Worm (Caenorhabditis elegans) whole organism, mixed stage, embryonic: Measurements from ENCODE around the gene pqn-31.

ENCODE experiments used
- M03D4.4 ChIP-seq: sonication (generic microtip); optimal IDR thresholded peaks from 2 replicates; lab custom pipeline; 2017; ENCODE audit warnings: mild to moderate bottlenecking, missing genetic modification characterization, missing compliant biosample characterization
- bed-3 ChIP-seq: fragments of 200-800 bp; sonication (Bioruptor generic); optimal IDR thresholded peaks from 3 replicates; lab custom pipeline; 2018; ENCODE audit warnings: mild to moderate bottlenecking, missing genetic modification characterization, moderate library complexity, missing compliant biosample characterization
- blmp-1 ChIP-seq: fragments of 150-350 bp; optimal IDR thresholded peaks from 2 replicates; lab custom pipeline; 2014; ENCODE audit warnings: missing biosample characterization, missing genetic modification characterization
- ceh-39 ChIP-seq: fragments of 150-350 bp; optimal IDR thresholded peaks from 2 replicates; lab custom pipeline; 2014; ENCODE audit warnings: missing biosample characterization, missing genetic modification characterization
- ceh-43 ChIP-seq: fragments of 200-800 bp; sonication (Bioruptor generic); optimal IDR thresholded peaks from 2 replicates; lab custom pipeline; 2018; ENCODE audit warnings: mild to moderate bottlenecking, missing genetic modification characterization, moderate library complexity, missing compliant biosample characterization
- ceh-83 ChIP-seq: fragments of 200-800 bp; sonication (Bioruptor generic); optimal IDR thresholded peaks from 2 replicates; lab custom pipeline; 2018; ENCODE audit warnings: mild to moderate bottlenecking, missing genetic modification characterization, missing compliant biosample characterization
- ces-1 ChIP-seq: fragments of 150-350 bp; optimal IDR thresholded peaks from 2 replicates; lab custom pipeline; 2014; ENCODE audit warnings: missing biosample characterization, missing genetic modification reagents, missing genetic modification characterization
- cnd-1 ChIP-seq: fragments of 200-800 bp; sonication (Bioruptor generic); optimal IDR thresholded peaks from 2 replicates; lab custom pipeline; 2018; ENCODE audit warnings: mild to moderate bottlenecking, missing genetic modification characterization, missing compliant biosample characterization
- drap-1 ChIP-seq: fragments of 200-800 bp; sonication (Bioruptor generic); optimal IDR thresholded peaks from 3 replicates; lab custom pipeline; 2018; ENCODE audit warnings: mild to moderate bottlenecking, missing genetic modification characterization, missing compliant biosample characterization
- elt-1 ChIP-seq: sonication (generic microtip); optimal IDR thresholded peaks from 2 replicates; lab custom pipeline; 2017; ENCODE audit warnings: missing genetic modification characterization, mild to moderate bottlenecking, missing compliant biosample characterization, antibody characterized with exemption, moderate library complexity, borderline replicate concordance; ENCODE audit not compliant: insufficient read depth
- elt-3 ChIP-seq: fragments of 150-350 bp; optimal IDR thresholded peaks from 2 replicates; lab custom pipeline; 2014; ENCODE audit warnings: missing biosample characterization, missing genetic modification characterization
- ham-2 ChIP-seq: fragments of 200-800 bp; sonication (Bioruptor generic); optimal IDR thresholded peaks from 2 replicates; lab custom pipeline; 2018; ENCODE audit warnings: mild to moderate bottlenecking, missing genetic modification characterization, missing compliant biosample characterization
- lin-13 ChIP-seq: fragments of 150-350 bp; optimal IDR thresholded peaks from 2 replicates; lab custom pipeline; 2014; ENCODE audit warnings: missing biosample characterization, missing genetic modification characterization
- lin-32 ChIP-seq: fragments of 200-800 bp; sonication (Bioruptor generic); optimal IDR thresholded peaks from 2 replicates; lab custom pipeline; 2018; ENCODE audit warnings: mild to moderate bottlenecking, missing genetic modification characterization, missing compliant biosample characterization
- lsy-2 ChIP-seq: fragments of 150-350 bp; optimal IDR thresholded peaks from 2 replicates; lab custom pipeline; 2014; ENCODE audit warnings: missing biosample characterization, missing genetic modification characterization
- mab-5 ChIP-seq: fragments of 150-350 bp; optimal IDR thresholded peaks from 2 replicates; lab custom pipeline; 2014; ENCODE audit warnings: missing biosample characterization, missing genetic modification characterization
- mep-1 ChIP-seq: fragments of 150-350 bp; optimal IDR thresholded peaks from 2 replicates; lab custom pipeline; 2017; ENCODE audit warnings: missing biosample characterization, missing genetic modification reagents, missing genetic modification characterization, inconsistent platforms
- mls-2 ChIP-seq: sonication (generic microtip); optimal IDR thresholded peaks from 2 replicates; lab custom pipeline; 2016; ENCODE audit warnings: mild to moderate bottlenecking, missing genetic modification characterization, moderate library complexity, missing compliant biosample characterization
- nhr-12 ChIP-seq: fragments of 150-350 bp; optimal IDR thresholded peaks from 2 replicates; lab custom pipeline; 2014; ENCODE audit warnings: missing biosample characterization, missing genetic modification characterization
- nhr-237 ChIP-seq: fragments of 150-350 bp; optimal IDR thresholded peaks from 2 replicates; lab custom pipeline; 2014; ENCODE audit warnings: missing biosample characterization, missing genetic modification characterization
- nhr-28 ChIP-seq: fragments of 150-350 bp; optimal IDR thresholded peaks from 2 replicates; lab custom pipeline; 2014; ENCODE audit warnings: missing biosample characterization, missing genetic modification characterization
- nhr-76 ChIP-seq: sonication (generic microtip); optimal IDR thresholded peaks from 2 replicates; lab custom pipeline; 2017; ENCODE audit warnings: missing biosample characterization, missing genetic modification characterization
- pha-4 ChIP-seq: fragments of 150-350 bp; optimal IDR thresholded peaks from 2 replicates; lab custom pipeline; 2018; ENCODE audit warnings: missing biosample characterization, missing genetic modification reagents, missing genetic modification characterization
- sem-2 ChIP-seq: fragments of 200-800 bp; sonication (Bioruptor generic); optimal IDR thresholded peaks from 2 replicates; lab custom pipeline; 2018; ENCODE audit warnings: mild to moderate bottlenecking, missing genetic modification characterization, missing compliant biosample characterization
- snpc-4 ChIP-seq: fragments of 150-350 bp; optimal IDR thresholded peaks from 2 replicates; lab custom pipeline; 2014; ENCODE audit warnings: missing biosample characterization, missing genetic modification characterization
- sptf-1 ChIP-seq: sonication (generic microtip); optimal IDR thresholded peaks from 2 replicates; lab custom pipeline; 2017; ENCODE audit warnings: mild to moderate bottlenecking, missing genetic modification characterization, moderate library complexity, missing compliant biosample characterization
- tbx-8 ChIP-seq: fragments of 200-800 bp; sonication (Bioruptor generic); optimal IDR thresholded peaks from 2 replicates; lab custom pipeline; 2018; ENCODE audit warnings: mild to moderate bottlenecking, missing genetic modification characterization, moderate library complexity, missing compliant biosample characterization
- unc-120 ChIP-seq: sonication (generic microtip); optimal IDR thresholded peaks from 2 replicates; lab custom pipeline; 2017; ENCODE audit warnings: missing genetic modification characterization, missing compliant biosample characterization; ENCODE audit not compliant: poor library complexity, severe bottlenecking
- unc-39 ChIP-seq: fragments of 150-350 bp; optimal IDR thresholded peaks from 2 replicates; lab custom pipeline; 2014; ENCODE audit warnings: missing biosample characterization, missing genetic modification characterization
- unc-62 ChIP-seq: fragments of 150-350 bp; optimal IDR thresholded peaks from 2 replicates; lab custom pipeline; 2014; ENCODE audit warnings: missing biosample characterization, missing genetic modification reagents, missing genetic modification characterization
- zip-8 ChIP-seq: fragments of 150-350 bp; optimal IDR thresholded peaks from 2 replicates; lab custom pipeline; 2014; ENCODE audit warnings: missing biosample characterization, missing genetic modification characterization

pqn-31 gene

ce11 chrV:9067678-9068077 lies 41.7 kb upstream of the pqn-31 start, which contains the start of gene fip-2:
TSS of gene fip-2 (plus strand) at chrV:9067978.
- TF ChIP-seq bed-3 (GFP tag; lab: Kevin White, UChicago) (no peak), M03D4.4 (tag; lab: Kevin White, UChicago) (no peak), mab-5 (no peak), lin-13 (tag; lab: Kevin White, UChicago) (no peak), ceh-43 (GFP tag; lab: Kevin White, UChicago) (no peak), drap-1 (GFP tag; lab: Kevin White, UChicago) (no peak), nhr-28 (no peak), tbx-8 (GFP tag; lab: Kevin White, UChicago) (no peak), snpc-4 (tag; lab: Kevin White, UChicago) (no peak), mep-1 (tag; lab: Kevin White, UChicago) (no peak), unc-62 (GFP tag; lab: Kevin White, UChicago) (no peak), nhr-76 (no peak), lin-32 (GFP tag; lab: Kevin White, UChicago) (no peak), sem-2 (GFP tag; lab: Kevin White, UChicago) (no peak), elt-1 (tag; lab: Kevin White, UChicago) (no peak), pha-4 (tag; lab: Kevin White, UChicago) (no peak), ham-2 (GFP tag; lab: Kevin White, UChicago) (no peak), ces-1 (no peak)
- TF ChIP-seq, all 35 proteins: peak for 0

- TF ChIP-seq pha-4 (tag; lab: Kevin White, UChicago) (no peak), drap-1 (GFP tag; lab: Kevin White, UChicago) (no peak), mep-1 (tag; lab: Kevin White, UChicago) (no peak), sem-2 (GFP tag; lab: Kevin White, UChicago) (no peak), unc-62 (GFP tag; lab: Kevin White, UChicago) (no peak), tbx-8 (GFP tag; lab: Kevin White, UChicago) (no peak), nhr-76 (no peak), mab-5 (no peak), elt-1 (tag; lab: Kevin White, UChicago) (no peak), nhr-237 (no peak), blmp-1 (no peak), nhr-12 (no peak), unc-39 (tag; lab: Kevin White, UChicago) (no peak), ceh-43 (GFP tag; lab: Kevin White, UChicago) (no peak), ceh-39 (no peak), cnd-1 (no peak), lsy-2 (tag; lab: Kevin White, UChicago) (no peak), ceh-83 (no peak), nhr-28 (no peak), bed-3 (GFP tag; lab: Kevin White, UChicago) (no peak)
Observed at ce11 chrV:9069680-9070079, 39.7 kb upstream of the pqn-31 start, which contains the start of gene T27E4.5. TSS of gene T27E4.5 (minus strand) at chrV:9069780.

ce11 chrV:9073322-9074038 lies 35.9 kb upstream of the pqn-31 start, which contains the start of gene oac-50:
TSS of gene oac-50 (minus strand) at chrV:9073540.
- TF ChIP-seq elt-3 = no peak
- TF ChIP-seq, all 35 proteins: peak for 0

- TF ChIP-seq ceh-83 = no peak
- TF ChIP-seq nhr-76 = no peak
- TF ChIP-seq lsy-2 (tag; lab: Kevin White, UChicago) = no peak
- no peak for TF ChIP-seq ceh-39
- TF ChIP-seq unc-39 (tag; lab: Kevin White, UChicago) = no peak
- no peak for TF ChIP-seq sptf-1
- TF ChIP-seq ceh-43 (GFP tag; lab: Kevin White, UChicago) = no peak
- TF ChIP-seq mls-2 = no peak
- TF ChIP-seq unc-120 (tag; lab: Kevin White, UChicago) = no peak
- no peak for TF ChIP-seq zip-8 (tag; lab: Kevin White, UChicago)
Observed at ce11 chrV:9074360-9074834, 35.0 kb upstream of the pqn-31 start.

- TF ChIP-seq elt-3 (no peak), cnd-1 (no peak), drap-1 (GFP tag; lab: Kevin White, UChicago) (no peak), ces-1 (no peak), blmp-1 (no peak), sem-2 (GFP tag; lab: Kevin White, UChicago) (no peak)
- TF ChIP-seq, all 35 proteins: peak for 0
Observed at ce11 chrV:9075827-9076226, 33.6 kb upstream of the pqn-31 start.
